Worm (Caenorhabditis elegans) whole organism, L4 larva: ENCODE measurements around the gene srbc-59.

Experiments
- ama-1 ChIP-seq: fragments of 150-350 bp; optimal IDR thresholded peaks from 2 replicates; lab custom pipeline; 2014; ENCODE audit warnings: inconsistent platforms, mixed read lengths
- pha-4 ChIP-seq, 2 experiments: fragments of 150-350 bp in 1 of 2; fragments of 200-800 bp in 1 of 2; sonication (Bioruptor generic) in 1 of 2; IDR thresholded peaks in 1 of 2; optimal IDR thresholded peaks in 1 of 2; 2 replicates each; pipeline versions ENCODE4 v1.3.6 to Lab custom; 2014 to 2022; ENCODE audit warnings: missing genetic modification characterization in 2 of 2, missing genetic modification reagents in 2 of 2, missing biosample characterization in 1 of 2, missing compliant biosample characterization in 1 of 2

ce11 chrV:814716-815115 lies 36.3 kb downstream of the srbc-59 start, which contains the start of gene R13D11.3:
- TF ChIP-seq ama-1 (lab: Kevin White, UChicago) (no peak), pha-4 (GFP tag; IDR thresholded peaks at IDR 0.05; lab: Robert Waterston, UW) (no peak), pha-4 (tag; optimal IDR thresholded peaks at IDR 0.05; lab: Kevin White, UChicago) (no peak)
